Fruit fly (Drosophila melanogaster) S2 (cell line): Measurements from ENCODE around the gene CG14411.

ENCODE experiments used
- CG8478 ChIP-seq: fragments of >200 bp; optimal IDR thresholded peaks from 2 replicates; lab custom pipeline; 2018
- CTCF ChIP-seq, 2 experiments: fragments of >200 bp; optimal IDR thresholded peaks; 2 replicates each; lab custom pipeline; 2018

DNA sequence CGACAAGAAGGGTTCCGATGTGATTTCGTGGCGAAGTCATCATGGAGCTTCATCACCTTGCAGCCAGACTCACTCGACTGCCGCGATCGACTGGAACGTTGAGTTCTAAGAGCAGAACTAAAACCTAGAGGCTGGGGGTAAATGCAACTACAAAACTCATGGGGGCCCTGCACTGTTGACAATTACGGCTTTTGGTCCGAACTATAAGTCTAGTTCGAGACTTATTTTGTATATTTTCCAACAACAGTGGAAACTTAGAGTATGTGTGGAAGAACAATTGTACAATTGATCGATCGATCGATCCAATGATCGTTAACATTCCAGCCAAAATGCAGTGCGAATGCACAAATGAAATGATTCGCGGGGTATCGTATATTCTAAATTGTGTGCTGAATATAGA, 23.8 kb downstream of the CG14411 start, which contains the start of gene CG9519:
- TF ChIP-seq CG8478 (lab: Kevin White, UChicago) (no peak), CTCF (optimal IDR thresholded peaks at IDR 0.05; lab: Kevin White, UChicago) (no peak)
